Fruit fly (Drosophila melanogaster): ENCODE measurements around the gene CG8202.
A peak's percentile ranks its signal among the peaks of the same experiment; 100 is the strongest.

The CG8202 gene

dm6 chr3R:8731597-8732263 lies at the start of gene CG8202, which contains the start of gene M1BP (continued):
- no peak for TF ChIP-seq pita (GFP tag; optimal IDR thresholded peaks at IDR 0.05)
- TF ChIP-seq ab (GFP tag; optimal IDR thresholded peaks at IDR 0.05), result peak; percentile 50
- TF ChIP-seq Myb (GFP tag; optimal IDR thresholded peaks at IDR 0.05), result peak; percentile 41
- 0 out of 3 replicates have a peak, but pooled peaks have one; percentile 50 for TF ChIP-seq CG14050 (GFP tag; IDR thresholded peaks at IDR 0.05)
- peak; percentile 91 for TF ChIP-seq CG4424 (GFP tag; optimal IDR thresholded peaks at IDR 0.05)
- TF ChIP-seq Stat92E (GFP tag; optimal IDR thresholded peaks at IDR 0.05), result no peak
- peak; percentile 88 for TF ChIP-seq CG6854 (GFP tag; optimal IDR thresholded peaks at IDR 0.05)
- no peak for TF ChIP-seq HmgD (GFP tag; optimal IDR thresholded peaks at IDR 0.05)
- no peak for TF ChIP-seq Oaz (GFP tag; IDR thresholded peaks at IDR 0.05)
- no peak for TF ChIP-seq CG17612 (GFP tag; IDR thresholded peaks at IDR 0.05)
- peak; percentile 97 for TF ChIP-seq CoRest (tag; optimal IDR thresholded peaks at IDR 0.05)
- TF ChIP-seq CG32772 (GFP tag; IDR thresholded peaks at IDR 0.05), result 0 out of 2 replicates have a peak, but pooled peaks have one; percentile 53
- TF ChIP-seq ranshi (GFP tag; IDR thresholded peaks at IDR 0.05), result peak; percentile 92
- TF ChIP-seq CG10209 (GFP tag; optimal IDR thresholded peaks at IDR 0.05), result peak; percentile 90
- TF ChIP-seq nom (GFP tag; optimal IDR thresholded peaks at IDR 0.05), result peak; percentile 95
- peak; percentile 67 for TF ChIP-seq ATbp (GFP tag; optimal IDR thresholded peaks at IDR 0.05)
- peak; percentile 38 for TF ChIP-seq tx (GFP tag; optimal IDR thresholded peaks at IDR 0.05)
- TF ChIP-seq pum (GFP tag; optimal IDR thresholded peaks at IDR 0.05), result peak; percentile 56
- peak; percentile 31 for TF ChIP-seq CG12744 (GFP tag; optimal IDR thresholded peaks at IDR 0.05)
- TF ChIP-seq CG17186 (GFP tag; optimal IDR thresholded peaks at IDR 0.05), result no peak
- peak; percentile 67; the same call in 1 of the 2 replicates for TF ChIP-seq klu (GFP tag; IDR thresholded peaks at IDR 0.05)
- peak; percentile 53 for TF ChIP-seq CG12219 (GFP tag; optimal IDR thresholded peaks at IDR 0.05)
- peak; percentile 70; the same call in 2 of the 3 replicates for TF ChIP-seq CG11695 (GFP tag; IDR thresholded peaks at IDR 0.05)
- TF ChIP-seq CG9876 (GFP tag; optimal IDR thresholded peaks at IDR 0.05), result peak; percentile 44
- TF ChIP-seq Dfd (GFP tag; optimal IDR thresholded peaks at IDR 0.05), result no peak
- TF ChIP-seq CG33213 (GFP tag; optimal IDR thresholded peaks at IDR 0.05), result no peak
- TF ChIP-seq Side (GFP tag; optimal IDR thresholded peaks at IDR 0.05), result peak; percentile 32
- peak; percentile 93 for TF ChIP-seq sd (tag; optimal IDR thresholded peaks at IDR 0.05)
- no peak for TF ChIP-seq dm (GFP tag; optimal IDR thresholded peaks at IDR 0.05)
- TF ChIP-seq CG34376 (GFP tag; optimal IDR thresholded peaks at IDR 0.05), result peak; percentile 47
- peak; percentile 43 for TF ChIP-seq CG10565 (GFP tag; optimal IDR thresholded peaks at IDR 0.05)
- peak; percentile 55; the same call in 1 of the 2 replicates for TF ChIP-seq Ada2b (GFP tag; IDR thresholded peaks at IDR 0.05)
- TF ChIP-seq tap (tag; optimal IDR thresholded peaks at IDR 0.05), result no peak
- peak; percentile 78 for TF ChIP-seq ara (GFP tag; IDR thresholded peaks at IDR 0.05)
- peak; percentile 93 for TF ChIP-seq B-H2 (GFP tag; optimal IDR thresholded peaks at IDR 0.05)
- peak; percentile 69 for TF ChIP-seq onecut (GFP tag; IDR thresholded peaks at IDR 0.05)
- TF ChIP-seq run (tag; optimal IDR thresholded peaks at IDR 0.05), result peak; percentile 70
- TF ChIP-seq gem (tag; optimal IDR thresholded peaks at IDR 0.05), result peak; percentile 96
- TF ChIP-seq ap (GFP tag; IDR thresholded peaks at IDR 0.05), result peak; percentile 47; the same call in 1 of the 2 replicates
- peak; percentile 56 for TF ChIP-seq CrebB (tag; optimal IDR thresholded peaks at IDR 0.05)
- no peak for TF ChIP-seq Tbp (GFP tag; optimal IDR thresholded peaks at IDR 0.05)

- TF ChIP-seq CG5180 (GFP tag; optimal IDR thresholded peaks at IDR 0.05) (no peak), CG10209 (GFP tag; optimal IDR thresholded peaks at IDR 0.05) (no peak), cato (GFP tag; optimal IDR thresholded peaks at IDR 0.05; ENCODE audit: borderline replicate concordance) (no peak), br (optimal IDR thresholded peaks at IDR 0.05) (no peak), CG1529 (GFP tag; optimal IDR thresholded peaks at IDR 0.05) (no peak), Hr3 (GFP tag; optimal IDR thresholded peaks at IDR 0.05) (no peak), dmrt11E (tag; optimal IDR thresholded peaks at IDR 0.05) (peak; percentile 55), gcm (GFP tag; optimal IDR thresholded peaks at IDR 0.05) (no peak), rib (GFP tag; IDR thresholded peaks at IDR 0.05) (no peak), CG32532 (GFP tag; IDR thresholded peaks at IDR 0.05) (no peak), cg (GFP tag; optimal IDR thresholded peaks at IDR 0.05) (no peak), Bgb (GFP tag; IDR thresholded peaks at IDR 0.05; ENCODE audit: partially characterized antibody) (no peak), CG9609 (GFP tag; optimal IDR thresholded peaks at IDR 0.05) (no peak)
Observed at dm6 chr3R:8683280-8683679, 48.6 kb upstream of the CG8202 start.

Data from whole organism, embryonic.